Worm (Caenorhabditis elegans): Measurements from ENCODE around the gene clec-130.

ce11 chrII:3557417-3557816, 15.9 kb upstream of the clec-130 start, which contains the start of gene lgc-45:
- TF ChIP-seq B0261.1 (tag; optimal IDR thresholded peaks at IDR 0.05): no peak
- TF ChIP-seq hmg-1.2 (GFP tag; IDR thresholded peaks at IDR 0.05): no peak
- TF ChIP-seq lag-1 (GFP tag; IDR thresholded peaks at IDR 0.05): no peak
- no peak for TF ChIP-seq snpc-4 (GFP tag; optimal IDR thresholded peaks at IDR 0.05)
- TF ChIP-seq snpc-4 (tag; optimal IDR thresholded peaks at IDR 0.05): no peak
- TF ChIP-seq madf-10 (tag; optimal IDR thresholded peaks at IDR 0.05): no peak
- no peak for TF ChIP-seq attf-3 (GFP tag; conservative IDR thresholded peaks at IDR 0.05)
- no peak for TF ChIP-seq ztf-18 (tag; optimal IDR thresholded peaks at IDR 0.05)

Measured in whole organism, young adult.